Worm (Caenorhabditis elegans) whole organism, L4 larva: ENCODE results near the gene taf-8.
A peak's percentile ranks its signal among the peaks of the same experiment; 100 is the strongest.

Experiments
- D1046.2 ChIP-seq: fragments of 200-800 bp; sonication (Bioruptor generic); IDR thresholded peaks from 2 replicates; pipeline ENCODE4 v1.3.6; 2022; ENCODE audit warnings: missing genetic modification characterization, missing compliant biosample characterization
- F37D6.2 ChIP-seq: sonication (generic microtip); optimal IDR thresholded peaks from 2 replicates; lab custom pipeline; 2016; ENCODE audit warnings: mild to moderate bottlenecking, missing genetic modification characterization, missing compliant biosample characterization
- F44E2.7 ChIP-seq: fragments of 200-800 bp; sonication (Bioruptor generic); IDR thresholded peaks from 2 replicates; pipeline ENCODE4 v2.1.2; 2022; ENCODE audit warnings: missing genetic modification characterization, missing compliant biosample characterization
- F49E8.2 ChIP-seq: sonication (generic microtip); optimal IDR thresholded peaks from 2 replicates; lab custom pipeline; 2016; ENCODE audit warnings: missing compliant biosample characterization, mild to moderate bottlenecking, missing genetic modification characterization, borderline replicate concordance
- Y105C5A.15 ChIP-seq: fragments of 200-800 bp; sonication (Bioruptor generic); IDR thresholded peaks from 2 replicates; pipeline ENCODE4 v1.3.6; 2022; ENCODE audit warnings: missing genetic modification characterization, missing compliant biosample characterization
- Y75B8A.6 ChIP-seq: fragments of 200-800 bp; sonication (Bioruptor generic); IDR thresholded peaks from 2 replicates; pipeline ENCODE4 v1.3.6; 2022; ENCODE audit warnings: missing genetic modification reagents, missing genetic modification characterization, missing compliant biosample characterization
- ZK546.5 ChIP-seq, 2 experiments: sonication (generic microtip); optimal IDR thresholded peaks; 2 replicates each; lab custom pipeline; 2017; ENCODE audit warnings: missing biosample characterization in 2 of 2, missing genetic modification characterization in 2 of 2
- aly-2 ChIP-seq: sonication (generic microtip); optimal IDR thresholded peaks from 2 replicates; lab custom pipeline; 2018; ENCODE audit warnings: missing biosample characterization, missing genetic modification characterization
- ceh-28 ChIP-seq: fragments of 150-350 bp; optimal IDR thresholded peaks from 2 replicates; lab custom pipeline; 2014; ENCODE audit warnings: missing biosample characterization, missing genetic modification reagents, missing genetic modification characterization
- ceh-32 ChIP-seq: sonication (generic microtip); optimal IDR thresholded peaks from 2 replicates; lab custom pipeline; 2016; ENCODE audit warnings: mild to moderate bottlenecking, missing genetic modification characterization, missing compliant biosample characterization; ENCODE audit not compliant: poor library complexity
- ceh-44 ChIP-seq: fragments of 200-800 bp; sonication (Bioruptor generic); IDR thresholded peaks from 2 replicates; pipeline ENCODE4 v1.3.6; 2022; ENCODE audit warnings: missing genetic modification reagents, missing genetic modification characterization, missing compliant biosample characterization
- ceh-62 ChIP-seq: sonication (generic microtip); optimal IDR thresholded peaks from 2 replicates; lab custom pipeline; 2017; ENCODE audit warnings: missing biosample characterization, missing genetic modification characterization
- cey-2 ChIP-seq: sonication (generic microtip); optimal IDR thresholded peaks from 3 replicates; lab custom pipeline; 2017; ENCODE audit warnings: missing genetic modification characterization, mild to moderate bottlenecking, missing compliant biosample characterization, antibody characterized with exemption, borderline replicate concordance; ENCODE audit not compliant: insufficient read depth
- ctbp-1 ChIP-seq: fragments of 200-800 bp; sonication (Bioruptor generic); IDR thresholded peaks from 2 replicates; pipeline ENCODE4 v1.3.6; 2022; ENCODE audit warnings: missing genetic modification reagents, missing genetic modification characterization, missing compliant biosample characterization
- daf-12 ChIP-seq: fragments of 150-350 bp; optimal IDR thresholded peaks from 2 replicates; lab custom pipeline; 2014; ENCODE audit warnings: missing biosample characterization, missing genetic modification reagents, missing genetic modification characterization
- dmd-6 ChIP-seq: fragments of 200-800 bp; sonication (Bioruptor generic); IDR thresholded peaks from 2 replicates; pipeline ENCODE4 v1.3.6; 2022; ENCODE audit warnings: missing genetic modification reagents, missing genetic modification characterization, missing compliant biosample characterization
- dmd-8 ChIP-seq: fragments of 200-800 bp; sonication (Bioruptor generic); IDR thresholded peaks from 2 replicates; pipeline ENCODE4 v1.3.6; 2022; ENCODE audit warnings: missing genetic modification characterization, missing compliant biosample characterization
- dve-1 ChIP-seq: sonication (generic microtip); optimal IDR thresholded peaks from 2 replicates; lab custom pipeline; 2017; ENCODE audit warnings: antibody characterized with exemption, mild to moderate bottlenecking, missing genetic modification characterization, missing compliant biosample characterization; ENCODE audit not compliant: insufficient read depth
- egl-43 ChIP-seq: fragments of 200-800 bp; sonication (Bioruptor generic); IDR thresholded peaks from 2 replicates; pipeline ENCODE4 v1.3.6; 2022; ENCODE audit warnings: missing genetic modification reagents, missing genetic modification characterization, missing compliant biosample characterization
- fkh-10 ChIP-seq: fragments of 150-350 bp; optimal IDR thresholded peaks from 2 replicates; lab custom pipeline; 2014; ENCODE audit warnings: missing biosample characterization, missing genetic modification reagents, missing genetic modification characterization
- fos-1 ChIP-seq: fragments of 150-350 bp; optimal IDR thresholded peaks from 2 replicates; lab custom pipeline; 2014; ENCODE audit warnings: missing biosample characterization, missing genetic modification characterization
- hlh-11 ChIP-seq: fragments of 200-800 bp; sonication (Bioruptor generic); optimal IDR thresholded peaks from 2 replicates; lab custom pipeline; 2018; ENCODE audit warnings: mild to moderate bottlenecking, missing genetic modification characterization, missing compliant biosample characterization
- hmg-1.1 ChIP-seq: fragments of 200-800 bp; sonication (Bioruptor generic); IDR thresholded peaks from 2 replicates; pipeline ENCODE4 v1.3.6; 2022; ENCODE audit warnings: missing genetic modification reagents, missing genetic modification characterization, missing compliant biosample characterization
- lim-7 ChIP-seq: fragments of 200-800 bp; sonication (Bioruptor generic); IDR thresholded peaks from 2 replicates; pipeline ENCODE4 v1.3.6; 2022; ENCODE audit warnings: missing genetic modification characterization, missing compliant biosample characterization
- lin-1 ChIP-seq: fragments of 200-800 bp; sonication (Bioruptor generic); IDR thresholded peaks from 2 replicates; pipeline ENCODE4 v1.3.6; 2022; ENCODE audit warnings: missing genetic modification reagents, missing genetic modification characterization, missing compliant biosample characterization
- lin-15B ChIP-seq: fragments of 150-350 bp; sonication (generic microtip); optimal IDR thresholded peaks from 3 replicates; lab custom pipeline; 2014; ENCODE audit warnings: missing biosample characterization, missing genetic modification characterization
- lin-29 ChIP-seq: fragments of 200-800 bp; sonication (Bioruptor generic); IDR thresholded peaks from 2 replicates; pipeline ENCODE4 v1.3.6; 2022; ENCODE audit warnings: missing genetic modification reagents, missing genetic modification characterization, missing compliant biosample characterization
- lin-39 ChIP-seq: fragments of 150-350 bp; optimal IDR thresholded peaks from 2 replicates; lab custom pipeline; 2014; ENCODE audit warnings: missing biosample characterization, missing genetic modification reagents, missing genetic modification characterization
- madf-5 ChIP-seq, 2 experiments: fragments of 200-800 bp; sonication (Bioruptor generic); IDR thresholded peaks; 2 replicates each; pipeline ENCODE4 v1.3.6; 2022; ENCODE audit warnings: missing compliant biosample characterization in 2 of 2, missing genetic modification characterization in 2 of 2
- mdt-29 ChIP-seq: fragments of 200-800 bp; sonication (Bioruptor generic); IDR thresholded peaks from 2 replicates; pipeline ENCODE4 v1.3.6; 2022; ENCODE audit warnings: missing genetic modification reagents, missing genetic modification characterization, missing compliant biosample characterization
- mep-1 ChIP-seq: fragments of 150-350 bp; sonication (generic microtip); optimal IDR thresholded peaks from 3 replicates; lab custom pipeline; 2014; ENCODE audit warnings: missing biosample characterization, missing genetic modification characterization
- mes-2 ChIP-seq: sonication (generic microtip); optimal IDR thresholded peaks from 2 replicates; lab custom pipeline; 2016; ENCODE audit warnings: missing genotype, mild to moderate bottlenecking, missing genetic modification characterization, missing compliant biosample characterization; ENCODE audit not compliant: poor library complexity, severe bottlenecking
- mxl-3 ChIP-seq: fragments of 200-800 bp; sonication (Bioruptor generic); optimal IDR thresholded peaks from 2 replicates; lab custom pipeline; 2018; ENCODE audit warnings: mild to moderate bottlenecking, missing genetic modification characterization, missing compliant biosample characterization
- nhr-102 ChIP-seq: sonication (generic microtip); optimal IDR thresholded peaks from 2 replicates; lab custom pipeline; 2016; ENCODE audit warnings: mild to moderate bottlenecking, missing genetic modification characterization, moderate library complexity, missing compliant biosample characterization
- nhr-237 ChIP-seq: sonication (generic microtip); optimal IDR thresholded peaks from 2 replicates; lab custom pipeline; 2017; ENCODE audit warnings: missing biosample characterization, missing genetic modification characterization
- nhr-28 ChIP-seq: fragments of 150-350 bp; optimal IDR thresholded peaks from 2 replicates; lab custom pipeline; 2014; ENCODE audit warnings: missing biosample characterization, missing genetic modification characterization
- nhr-42 ChIP-seq: fragments of 200-800 bp; sonication (Bioruptor generic); IDR thresholded peaks from 2 replicates; pipeline ENCODE4 v1.3.6; 2022; ENCODE audit warnings: missing genetic modification characterization, missing compliant biosample characterization
- nhr-76 ChIP-seq: fragments of 150-350 bp; optimal IDR thresholded peaks from 2 replicates; lab custom pipeline; 2014; ENCODE audit warnings: missing biosample characterization, missing genetic modification characterization
- pqm-1 ChIP-seq: sonication (generic microtip); optimal IDR thresholded peaks from 2 replicates; lab custom pipeline; 2017; ENCODE audit warnings: missing biosample characterization, missing genetic modification characterization
- rbr-2 ChIP-seq: sonication (generic microtip); optimal IDR thresholded peaks from 2 replicates; lab custom pipeline; 2016; ENCODE audit warnings: missing genotype, missing genetic modification characterization, missing compliant biosample characterization
- saeg-2 ChIP-seq: fragments of 200-800 bp; sonication (Bioruptor generic); IDR thresholded peaks from 2 replicates; pipeline ENCODE4 v1.3.6; 2022; ENCODE audit warnings: missing genetic modification reagents, missing genetic modification characterization, missing compliant biosample characterization
- set-16 ChIP-seq: fragments of 200-800 bp; sonication (Bioruptor generic); IDR thresholded peaks from 2 replicates; pipeline ENCODE4 v1.3.6; 2022; ENCODE audit warnings: missing genetic modification reagents, missing genetic modification characterization, missing compliant biosample characterization
- skn-1 ChIP-seq: fragments of 150-350 bp; optimal IDR thresholded peaks from 2 replicates; lab custom pipeline; 2014; ENCODE audit warnings: missing biosample characterization, missing genetic modification characterization
- spr-3 ChIP-seq: fragments of 200-800 bp; sonication (Bioruptor generic); optimal IDR thresholded peaks from 2 replicates; lab custom pipeline; 2018; ENCODE audit warnings: mild to moderate bottlenecking, missing genetic modification characterization, missing compliant biosample characterization
- tag-97 ChIP-seq: fragments of 200-800 bp; sonication (Bioruptor generic); IDR thresholded peaks from 2 replicates; pipeline ENCODE4 v1.3.6; 2022; ENCODE audit warnings: missing genetic modification characterization, missing compliant biosample characterization
- unc-62 ChIP-seq, 3 experiments: fragments of 150-350 bp in 1 of 3; sonication (generic microtip); optimal IDR thresholded peaks in 2 of 3; peaks in 1 of 3; 1 replicate in 1 of 3; 2 replicates in 2 of 3; lab custom pipeline; 2014 to 2017; ENCODE audit warnings: missing biosample characterization in 3 of 3, missing genetic modification characterization in 3 of 3, missing genetic modification reagents in 3 of 3, missing genotype in 1 of 3
- vab-7 ChIP-seq: fragments of 200-800 bp; sonication (Bioruptor generic); IDR thresholded peaks from 2 replicates; pipeline ENCODE4 v1.3.6; 2022; ENCODE audit warnings: missing genetic modification reagents, missing genetic modification characterization, missing compliant biosample characterization
- zag-1 ChIP-seq: fragments of 150-350 bp; optimal IDR thresholded peaks from 2 replicates; lab custom pipeline; 2014; ENCODE audit warnings: missing biosample characterization, missing genetic modification characterization
- zip-11 ChIP-seq: fragments of 200-800 bp; sonication (Bioruptor generic); IDR thresholded peaks from 2 replicates; pipeline ENCODE4 v1.3.6; 2022; ENCODE audit warnings: missing genetic modification characterization, missing compliant biosample characterization
- zip-2 ChIP-seq: fragments of 150-350 bp; optimal IDR thresholded peaks from 2 replicates; lab custom pipeline; 2014; ENCODE audit warnings: missing biosample characterization, missing genetic modification characterization
- ztf-11 ChIP-seq: fragments of 150-350 bp; optimal IDR thresholded peaks from 2 replicates; lab custom pipeline; 2014; ENCODE audit warnings: missing biosample characterization, missing genetic modification characterization
- ztf-7 ChIP-seq: fragments of 150-350 bp; optimal IDR thresholded peaks from 2 replicates; lab custom pipeline; 2014; ENCODE audit warnings: missing biosample characterization, missing genetic modification characterization

taf-8 gene

DNA sequence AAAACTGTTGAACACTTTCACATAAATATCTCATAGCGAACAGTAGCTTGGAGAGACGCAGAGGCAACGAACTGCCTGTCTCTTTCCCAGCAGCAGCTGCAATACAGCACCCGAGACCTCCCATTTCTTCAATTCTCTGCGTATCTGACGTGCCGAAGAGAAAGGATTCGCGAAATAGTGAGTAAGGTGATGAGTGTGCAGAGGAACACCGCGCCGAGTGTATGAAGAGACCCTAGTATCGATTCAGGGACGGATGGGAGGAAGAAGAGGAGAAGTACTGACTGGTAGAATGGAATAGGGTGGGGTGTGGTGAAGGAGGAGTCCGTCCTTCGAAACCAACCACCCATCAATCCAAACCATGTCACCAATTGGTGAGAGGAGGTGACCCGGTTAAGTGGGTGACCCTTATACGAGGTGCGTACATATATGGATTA, 23.0 kb upstream of the taf-8 start (continued):
- TF ChIP-seq zip-11 (GFP tag; lab: Robert Waterston, UW), result no peak
- TF ChIP-seq egl-43, result peak; percentile 62
- no peak for TF ChIP-seq lin-29 (GFP tag; lab: Robert Waterston, UW)
- TF ChIP-seq F49E8.2 (tag; lab: Kevin White, UChicago), result no peak
- no peak for TF ChIP-seq fos-1
- TF ChIP-seq hmg-1.1 (GFP tag; lab: Robert Waterston, UW), result peak; percentile 83
- 0 out of 2 replicates have a peak, but pooled peaks have one; percentile 30 for TF ChIP-seq ctbp-1 (GFP tag; lab: Robert Waterston, UW)
- peak; percentile 86 for TF ChIP-seq mxl-3 (GFP tag; lab: Kevin White, UChicago)
- no peak for TF ChIP-seq zag-1
- no peak for TF ChIP-seq ceh-44 (GFP tag; lab: Robert Waterston, UW)
- TF ChIP-seq lim-7 (GFP tag; lab: Robert Waterston, UW), result peak; percentile 39; the same call in 1 of the 2 replicates
- no peak for TF ChIP-seq nhr-237
- peak; percentile 2 for TF ChIP-seq ztf-7 (tag; lab: Kevin White, UChicago)
- TF ChIP-seq mep-1 (tag; lab: Kevin White, UChicago), result peak; percentile 86
- no peak for TF ChIP-seq lin-39 (tag; lab: Kevin White, UChicago)
- TF ChIP-seq daf-12, result no peak
- no peak for TF ChIP-seq ZK546.5 (tag; optimal IDR thresholded peaks at IDR 0.05; lab: Kevin White, UChicago)
- TF ChIP-seq nhr-102, result no peak
- TF ChIP-seq nhr-28 (tag; lab: Kevin White, UChicago), result peak; percentile 81
- no peak for TF ChIP-seq madf-5 (GFP tag; IDR thresholded peaks at IDR 0.05; lab: Robert Waterston, UW)
- 0 out of 2 replicates have a peak, but pooled peaks have one; percentile 44 for TF ChIP-seq saeg-2
- no peak for TF ChIP-seq spr-3 (GFP tag; lab: Kevin White, UChicago)
- TF ChIP-seq aly-2 (tag; lab: Kevin White, UChicago), result no peak
- TF ChIP-seq pqm-1 (tag; lab: Kevin White, UChicago), result no peak
- no peak for TF ChIP-seq Y105C5A.15
- TF ChIP-seq fkh-10, result no peak
- TF ChIP-seq skn-1 (tag; lab: Kevin White, UChicago), result no peak
- TF ChIP-seq ceh-28 (tag; lab: Kevin White, UChicago), result peak; percentile 76
- TF ChIP-seq ceh-32, result no peak
- TF ChIP-seq nhr-76 (tag; lab: Kevin White, UChicago), result no peak
- TF ChIP-seq dmd-8 (GFP tag; lab: Robert Waterston, UW), result no peak
- peak; percentile 93 for TF ChIP-seq hlh-11
- no peak for TF ChIP-seq D1046.2
- TF ChIP-seq vab-7 (GFP tag; lab: Robert Waterston, UW), result no peak
- no peak for TF ChIP-seq ztf-11 (tag; lab: Kevin White, UChicago)
- no peak for TF ChIP-seq ceh-62 (tag; lab: Kevin White, UChicago)
- no peak for TF ChIP-seq lin-15B (tag; lab: Kevin White, UChicago)
- TF ChIP-seq dmd-6 (GFP tag; lab: Robert Waterston, UW), result peak; percentile 60
- TF ChIP-seq cey-2 (tag; lab: Kevin White, UChicago), result no peak
- TF ChIP-seq rbr-2 (tag; lab: Kevin White, UChicago), result peak; percentile 77
- TF ChIP-seq Y75B8A.6 (GFP tag; lab: Robert Waterston, UW), result no peak
- TF ChIP-seq unc-62 (GFP tag; optimal IDR thresholded peaks at IDR 0.05 in 1 of 2; lab: Kevin White, UChicago), result peak in 1 of 2 experiments; percentile 99
- TF ChIP-seq unc-62 (tag; optimal IDR thresholded peaks at IDR 0.05; lab: Kevin White, UChicago), result no peak
- no peak for TF ChIP-seq F44E2.7 (GFP tag; lab: Robert Waterston, UW)
- TF ChIP-seq mdt-29, result no peak
- TF ChIP-seq zip-2 (tag; lab: Kevin White, UChicago), result no peak
- TF ChIP-seq tag-97 (GFP tag; lab: Robert Waterston, UW), result no peak
- no peak for TF ChIP-seq nhr-42 (GFP tag; lab: Robert Waterston, UW)
- TF ChIP-seq dve-1 (tag; lab: Kevin White, UChicago), result peak; percentile 67
- TF ChIP-seq mes-2 (tag; lab: Kevin White, UChicago), result peak; percentile 72
- peak; percentile 49 for TF ChIP-seq set-16 (GFP tag; lab: Robert Waterston, UW)
- TF ChIP-seq lin-1 (GFP tag; lab: Robert Waterston, UW), result no peak
- peak; percentile 0 for TF ChIP-seq F37D6.2
